Fruit fly (Drosophila melanogaster): Measurements from ENCODE around the gene LManIII.
A peak's percentile ranks its signal among the peaks of the same experiment; 100 is the strongest.

Gene LManIII

DNA sequence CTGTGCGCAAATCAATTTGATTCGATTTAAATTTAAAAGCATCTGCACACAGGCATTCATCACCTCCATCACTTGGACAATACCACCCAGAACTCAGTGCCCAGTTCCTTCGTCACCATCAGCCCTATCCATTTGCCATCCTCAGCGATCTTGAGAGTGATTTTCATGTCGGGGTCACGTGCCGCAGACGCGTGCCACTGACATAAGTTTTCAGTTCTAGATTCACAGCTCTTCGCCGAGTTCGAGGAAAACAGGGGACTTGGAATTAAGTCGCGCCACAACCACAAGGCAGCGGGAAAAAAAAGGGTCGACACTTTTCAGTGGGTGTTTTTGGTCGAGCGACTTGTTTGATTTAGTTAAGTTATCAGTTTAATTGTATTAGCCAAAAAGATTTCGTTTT is 25.4 kb downstream of the LManIII start:
- TF ChIP-seq CG17801 (GFP tag; optimal IDR thresholded peaks at IDR 0.05; ENCODE audit: partially characterized antibody), result no peak

- TF ChIP-seq CG17801 (GFP tag; optimal IDR thresholded peaks at IDR 0.05; ENCODE audit: partially characterized antibody), result no peak
Observed at dm6 chr2L:8740757-8741278, 27.7 kb downstream of the LManIII start.

- TF ChIP-seq CG17801 (GFP tag; optimal IDR thresholded peaks at IDR 0.05; ENCODE audit: partially characterized antibody), result peak; percentile 20
Observed at dm6 chr2L:8739984-8740756, 28.3 kb downstream of the LManIII start, which contains the start of gene raw. Gene raw, minus strand, starts transcription at chr2L:8740660.

- TF ChIP-seq CG17801 (GFP tag; optimal IDR thresholded peaks at IDR 0.05; ENCODE audit: partially characterized antibody), result no peak
Observed at dm6 chr2L:8738253-8738665, 30.3 kb downstream of the LManIII start.

- TF ChIP-seq CG17801 (GFP tag; optimal IDR thresholded peaks at IDR 0.05; ENCODE audit: partially characterized antibody), result no peak
Observed at dm6 chr2L:8736383-8736782, 32.1 kb downstream of the LManIII start.

- TF ChIP-seq CG17801 (GFP tag; optimal IDR thresholded peaks at IDR 0.05; ENCODE audit: partially characterized antibody), result peak; percentile 51
Observed at dm6 chr2L:8735572-8735996, 32.9 kb downstream of the LManIII start.

DNA sequence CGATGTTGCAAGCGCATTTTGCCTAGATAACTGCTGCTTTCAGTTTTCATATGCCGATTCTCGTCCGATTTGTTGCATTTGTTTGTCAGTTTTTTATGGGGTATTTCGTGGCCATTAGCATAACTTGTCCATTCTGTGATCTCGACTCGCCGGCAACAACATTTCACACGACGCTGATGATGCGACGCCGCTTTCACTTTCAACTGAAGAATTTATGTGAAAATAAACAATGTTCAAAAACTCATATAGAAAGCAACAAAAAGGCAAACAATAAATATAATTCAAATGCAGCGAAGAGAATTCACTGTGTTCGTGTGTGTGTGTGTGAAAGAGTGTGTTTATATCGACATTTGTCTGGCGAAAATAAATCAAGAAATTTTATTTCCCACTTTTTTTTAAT is 33.5 kb downstream of the LManIII start:
- no peak for TF ChIP-seq CG17801 (GFP tag; optimal IDR thresholded peaks at IDR 0.05; ENCODE audit: partially characterized antibody)

DNA sequence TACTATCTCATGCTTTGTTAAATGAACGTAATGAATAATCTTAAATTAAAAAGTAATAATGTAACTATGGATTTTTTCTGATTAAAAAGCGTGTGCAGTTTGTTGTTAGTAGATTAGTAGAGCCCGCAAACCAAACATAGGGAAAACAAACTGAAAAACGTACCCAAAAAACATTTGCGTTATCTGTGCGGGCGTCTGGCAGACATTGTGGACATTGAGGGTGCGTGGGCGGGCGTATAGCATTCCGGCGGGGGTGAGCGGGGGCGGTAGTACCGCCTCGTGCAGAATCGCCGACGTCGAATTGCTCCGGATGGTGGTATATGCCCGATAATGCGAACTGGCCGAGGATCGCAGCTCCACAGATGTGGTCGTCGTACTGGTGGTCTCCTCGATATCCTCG is 34.2 kb downstream of the LManIII start:
- no peak for TF ChIP-seq CG17801 (GFP tag; optimal IDR thresholded peaks at IDR 0.05; ENCODE audit: partially characterized antibody)

dm6 chr2L:8732702-8733101 is 35.8 kb downstream of the LManIII start:
- TF ChIP-seq CG17801 (GFP tag; optimal IDR thresholded peaks at IDR 0.05; ENCODE audit: partially characterized antibody), result no peak

DNA sequence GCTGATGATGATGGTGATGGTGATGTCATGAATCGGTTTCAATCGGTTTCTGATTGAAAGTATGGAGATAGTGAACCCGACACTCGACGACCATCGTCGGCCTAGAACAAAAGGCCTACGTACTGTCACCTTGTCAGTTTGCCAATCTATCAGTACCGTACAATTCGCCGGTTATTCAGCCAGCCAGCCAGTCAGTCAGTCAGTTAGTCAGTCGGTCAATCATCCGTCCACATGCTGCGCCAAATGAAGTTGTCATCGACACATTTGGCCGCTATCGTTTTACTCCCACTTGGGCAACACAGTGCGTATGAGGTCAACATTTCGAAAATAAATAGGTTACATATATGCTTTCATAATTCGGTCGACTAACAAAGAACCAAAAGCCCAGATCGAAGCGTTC is 47.5 kb downstream of the LManIII start:
- no peak for TF ChIP-seq CG17801 (GFP tag; optimal IDR thresholded peaks at IDR 0.05; ENCODE audit: partially characterized antibody)

dm6 chr2L:8719757-8720156 is 48.8 kb downstream of the LManIII start:
- no peak for TF ChIP-seq CG17801 (GFP tag; optimal IDR thresholded peaks at IDR 0.05; ENCODE audit: partially characterized antibody)

DNA sequence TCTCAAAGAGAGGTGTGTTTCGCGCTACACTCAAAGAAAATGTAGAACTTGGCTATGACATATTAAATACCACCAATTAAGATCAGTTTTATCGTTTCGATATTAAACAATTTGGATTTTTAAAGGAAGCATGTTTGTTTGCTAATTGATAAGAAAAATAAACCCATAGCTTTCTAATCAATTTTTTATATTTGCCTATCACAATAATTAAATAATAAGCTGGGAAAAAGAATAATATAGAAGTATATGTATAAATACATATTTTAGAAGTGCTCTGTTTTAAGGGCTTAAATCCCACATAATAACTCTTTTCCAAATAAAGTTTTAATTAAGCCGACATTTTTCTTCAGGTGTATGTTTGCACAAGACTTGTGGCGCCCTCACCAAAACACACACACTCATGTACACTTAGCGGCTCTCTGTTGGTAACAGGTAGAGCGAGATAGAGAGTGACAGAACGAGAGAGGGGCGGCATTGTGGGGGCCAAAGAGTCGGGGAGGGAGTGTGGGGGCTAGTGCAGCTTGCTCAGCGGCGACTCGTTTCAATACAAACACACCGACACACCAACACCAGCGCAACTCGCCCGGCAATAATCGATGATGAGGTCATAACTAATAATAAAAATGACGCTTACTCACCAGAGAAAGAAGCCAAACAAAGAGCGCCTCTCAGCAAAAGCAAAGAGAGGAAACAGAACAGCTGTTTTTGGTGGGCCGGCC is 50.7 kb downstream of the LManIII start:
- peak; percentile 70 for TF ChIP-seq CG17801 (GFP tag; optimal IDR thresholded peaks at IDR 0.05; ENCODE audit: partially characterized antibody)

DNA sequence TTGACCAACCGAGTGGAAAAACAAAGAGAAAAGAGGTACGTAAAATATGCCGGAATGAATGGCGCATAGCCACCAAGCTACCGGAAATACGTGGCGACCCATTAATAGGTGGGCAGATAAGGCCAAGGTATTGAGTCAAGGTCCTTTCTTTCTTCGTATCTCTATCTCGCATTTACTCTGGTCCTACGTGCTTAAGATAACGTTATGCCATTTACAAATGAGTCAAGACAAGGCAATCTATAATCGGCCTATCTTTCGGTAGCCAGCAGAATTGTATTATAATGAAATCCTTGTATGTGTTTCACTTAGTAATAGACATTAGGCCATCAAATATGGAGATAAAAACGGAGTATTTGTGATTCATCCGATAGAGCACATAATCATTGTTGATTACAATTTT is 52.1 kb downstream of the LManIII start:
- TF ChIP-seq CG17801 (GFP tag; optimal IDR thresholded peaks at IDR 0.05; ENCODE audit: partially characterized antibody), result no peak

DNA sequence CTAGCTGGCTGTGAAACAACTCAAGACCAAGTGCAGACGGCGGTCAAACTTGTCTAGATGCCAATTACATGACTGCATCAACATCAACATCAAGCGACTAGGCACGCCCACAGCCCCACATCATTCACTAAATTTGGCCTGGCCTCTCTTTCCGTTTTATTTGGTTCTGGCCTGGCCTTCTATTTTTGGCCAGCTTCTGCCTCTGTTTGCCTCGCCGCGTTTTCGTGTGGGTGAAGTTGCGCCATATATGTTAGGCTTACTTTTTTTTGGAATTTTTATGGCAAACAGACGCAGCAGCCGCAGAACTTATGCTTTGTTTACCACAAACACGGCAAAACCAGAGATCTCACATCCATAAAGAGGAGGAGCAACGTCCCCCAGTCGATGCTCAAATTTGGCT is 53.1 kb downstream of the LManIII start:
- TF ChIP-seq CG17801 (GFP tag; optimal IDR thresholded peaks at IDR 0.05; ENCODE audit: partially characterized antibody), result no peak

All from ovary, adult (tissue).